Worm (Caenorhabditis elegans) whole organism, mixed stage, embryonic: ENCODE data around the gene dpf-2.

Experiments used
- M03D4.4 ChIP-seq: sonication (generic microtip); optimal IDR thresholded peaks from 2 replicates; lab custom pipeline; 2017; ENCODE audit warnings: mild to moderate bottlenecking, missing genetic modification characterization, missing compliant biosample characterization
- bed-3 ChIP-seq: fragments of 200-800 bp; sonication (Bioruptor generic); optimal IDR thresholded peaks from 3 replicates; lab custom pipeline; 2018; ENCODE audit warnings: mild to moderate bottlenecking, missing genetic modification characterization, moderate library complexity, missing compliant biosample characterization
- blmp-1 ChIP-seq: fragments of 150-350 bp; optimal IDR thresholded peaks from 2 replicates; lab custom pipeline; 2014; ENCODE audit warnings: missing biosample characterization, missing genetic modification characterization
- drap-1 ChIP-seq: fragments of 200-800 bp; sonication (Bioruptor generic); optimal IDR thresholded peaks from 3 replicates; lab custom pipeline; 2018; ENCODE audit warnings: mild to moderate bottlenecking, missing genetic modification characterization, missing compliant biosample characterization
- mep-1 ChIP-seq: fragments of 150-350 bp; optimal IDR thresholded peaks from 2 replicates; lab custom pipeline; 2017; ENCODE audit warnings: missing biosample characterization, missing genetic modification reagents, missing genetic modification characterization, inconsistent platforms
- nhr-2 ChIP-seq: fragments of 150-350 bp; optimal IDR thresholded peaks from 2 replicates; lab custom pipeline; 2014; ENCODE audit warnings: missing biosample characterization, missing genetic modification characterization
- nhr-237 ChIP-seq: fragments of 150-350 bp; optimal IDR thresholded peaks from 2 replicates; lab custom pipeline; 2014; ENCODE audit warnings: missing biosample characterization, missing genetic modification characterization
- ztf-11 ChIP-seq: fragments of 150-350 bp; optimal IDR thresholded peaks from 2 replicates; lab custom pipeline; 2014; ENCODE audit warnings: missing biosample characterization, missing genetic modification characterization

- TF ChIP-seq mep-1 (tag; lab: Kevin White, UChicago) (no peak), M03D4.4 (no peak), nhr-2 (tag; lab: Kevin White, UChicago) (no peak), blmp-1 (no peak), drap-1 (GFP tag; lab: Kevin White, UChicago) (no peak), ztf-11 (tag; lab: Kevin White, UChicago) (no peak), nhr-237 (tag; lab: Kevin White, UChicago) (no peak), bed-3 (GFP tag; lab: Kevin White, UChicago) (no peak)
These were observed 37.5 kb upstream of the dpf-2 start for ce11 chrX:14794170-14794569.
